Fruit fly (Drosophila melanogaster) whole organism, prepupa: ENCODE data around the gene CG5346.

Source experiments
- CG11762 ChIP-seq: fragments of 200-800 bp; sonication (Bioruptor generic); optimal IDR thresholded peaks from 3 replicates; lab custom pipeline; 2016; ENCODE audit warnings: missing biosample characterization, missing genetic modification characterization; ENCODE audit not compliant: insufficient read depth
- CG3032 ChIP-seq: fragments of 200-800 bp; optimal IDR thresholded peaks from 2 replicates; lab custom pipeline; 2019; ENCODE audit warnings: missing biosample characterization, mild to moderate bottlenecking, missing genetic modification characterization, moderate library complexity
- CG34406 ChIP-seq: fragments of 200-800 bp; sonication (Bioruptor generic); optimal IDR thresholded peaks from 3 replicates; lab custom pipeline; 2016; ENCODE audit warnings: missing biosample characterization, missing genetic modification characterization
- CG6854 ChIP-seq: fragments of 200-800 bp; sonication (Bioruptor generic); optimal IDR thresholded peaks from 2 replicates; lab custom pipeline; 2017; ENCODE audit warnings: missing biosample characterization, mild to moderate bottlenecking, missing genetic modification characterization
- CG8319 ChIP-seq: fragments of 200-800 bp; sonication (Bioruptor generic); optimal IDR thresholded peaks from 3 replicates; lab custom pipeline; 2016; ENCODE audit warnings: missing biosample characterization, missing genetic modification characterization
- Eip75B ChIP-seq: fragments of 200-800 bp; sonication (Bioruptor generic); optimal IDR thresholded peaks from 3 replicates; lab custom pipeline; 2016; ENCODE audit warnings: missing biosample characterization, missing genetic modification characterization
- Eip93F ChIP-seq: fragments of 200-800 bp; sonication (Bioruptor generic); optimal IDR thresholded peaks from 2 replicates; lab custom pipeline; 2016; ENCODE audit warnings: missing biosample characterization, mild to moderate bottlenecking, missing genetic modification characterization
- Hr38 ChIP-seq: sonication (Bioruptor generic); optimal IDR thresholded peaks from 2 replicates; lab custom pipeline; 2016; ENCODE audit warnings: missing biosample characterization, missing genetic modification characterization
- OdsH ChIP-seq: fragments of 200-800 bp; sonication (Bioruptor generic); optimal IDR thresholded peaks from 3 replicates; lab custom pipeline; 2016; ENCODE audit warnings: missing biosample characterization, missing genetic modification characterization
- Sox102F ChIP-seq: fragments of 200-800 bp; sonication (Bioruptor generic); optimal IDR thresholded peaks from 2 replicates; lab custom pipeline; 2016; ENCODE audit warnings: missing biosample characterization, mild to moderate bottlenecking, missing genetic modification characterization
- acj6 ChIP-seq: fragments of 200-800 bp; sonication (Bioruptor generic); optimal IDR thresholded peaks from 3 replicates; lab custom pipeline; 2016; ENCODE audit warnings: missing biosample characterization, missing genetic modification characterization
- dsx ChIP-seq: fragments of 200-800 bp; optimal IDR thresholded peaks from 3 replicates; lab custom pipeline; 2019; ENCODE audit warnings: missing biosample characterization, mild to moderate bottlenecking, missing genetic modification characterization, moderate library complexity; ENCODE audit not compliant: poor library complexity, severe bottlenecking
- fd85E ChIP-seq: fragments of 200-800 bp; sonication (Bioruptor generic); optimal IDR thresholded peaks from 3 replicates; lab custom pipeline; 2016; ENCODE audit warnings: missing biosample characterization, missing genetic modification characterization
- net ChIP-seq: fragments of 200-800 bp; sonication (Bioruptor generic); optimal IDR thresholded peaks from 3 replicates; lab custom pipeline; 2016; ENCODE audit warnings: missing biosample characterization, missing genetic modification characterization

DNA sequence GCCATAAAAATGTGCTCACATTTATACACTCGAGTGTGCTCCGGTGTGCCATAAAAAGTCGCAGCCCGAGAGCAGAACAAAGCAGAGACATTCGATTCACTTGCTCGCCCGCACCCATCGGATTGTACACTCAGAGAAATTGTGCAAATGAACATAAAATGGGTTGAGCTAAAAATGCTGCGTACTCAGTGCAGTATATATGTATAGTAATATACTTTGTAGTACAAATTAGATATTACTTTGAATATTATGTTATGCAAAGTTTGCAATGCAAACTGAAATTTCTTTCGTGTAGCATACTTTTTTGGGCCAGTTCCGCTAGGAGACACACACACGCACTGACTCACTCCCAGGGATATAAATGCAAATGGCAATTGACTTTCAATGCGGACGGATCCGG, 24.8 kb downstream of the CG5346 start:
- TF ChIP-seq CG11762 (GFP tag; lab: Kevin White, UChicago) = no peak
- TF ChIP-seq acj6 = no peak
- no peak for TF ChIP-seq net (GFP tag; lab: Kevin White, UChicago)
- no peak for TF ChIP-seq Hr38 (GFP tag; lab: Kevin White, UChicago)
- TF ChIP-seq OdsH = no peak
- no peak for TF ChIP-seq Sox102F (GFP tag; lab: Kevin White, UChicago)
- TF ChIP-seq Eip75B = no peak
- no peak for TF ChIP-seq CG34406 (GFP tag; lab: Kevin White, UChicago)
- TF ChIP-seq CG8319 = no peak
- no peak for TF ChIP-seq CG6854 (GFP tag; lab: Kevin White, UChicago)
- no peak for TF ChIP-seq CG3032
- no peak for TF ChIP-seq dsx (GFP tag; lab: Kevin White, UChicago)
- TF ChIP-seq Eip93F (GFP tag; lab: Kevin White, UChicago) = no peak
- TF ChIP-seq fd85E (GFP tag; lab: Kevin White, UChicago) = no peak
